Worm (Caenorhabditis elegans) whole organism, late embryonic: ENCODE results near the gene K08D10.10.

ENCODE experiments used
- C08G9.2 ChIP-seq: sonication (generic microtip); optimal IDR thresholded peaks from 2 replicates; lab custom pipeline; 2016; ENCODE audit warnings: mild to moderate bottlenecking, missing genetic modification characterization, moderate library complexity, missing compliant biosample characterization
- F13H6.1 ChIP-seq: sonication (generic microtip); optimal IDR thresholded peaks from 2 replicates; lab custom pipeline; 2016; ENCODE audit warnings: missing genetic modification characterization, missing compliant biosample characterization
- K02D7.2 ChIP-seq: sonication (generic microtip); optimal IDR thresholded peaks from 2 replicates; lab custom pipeline; 2017; ENCODE audit warnings: mild to moderate bottlenecking, missing genetic modification characterization, missing compliant biosample characterization
- K09A11.1 ChIP-seq: sonication (generic microtip); optimal IDR thresholded peaks from 2 replicates; lab custom pipeline; 2017; ENCODE audit warnings: antibody characterized with exemption, mild to moderate bottlenecking, missing genetic modification characterization, missing compliant biosample characterization; ENCODE audit not compliant: insufficient read depth
- T23F11.4 ChIP-seq: fragments of 200-800 bp; sonication (Bioruptor generic); optimal IDR thresholded peaks from 2 replicates; lab custom pipeline; 2018; ENCODE audit warnings: mild to moderate bottlenecking, missing genetic modification characterization, missing compliant biosample characterization
- ahr-1 ChIP-seq: sonication (generic microtip); optimal IDR thresholded peaks from 2 replicates; lab custom pipeline; 2016; ENCODE audit warnings: missing genetic modification characterization, missing compliant biosample characterization
- ama-1 ChIP-seq: fragments of 150-350 bp; optimal IDR thresholded peaks from 2 replicates; lab custom pipeline; 2014
- ceh-14 ChIP-seq: sonication (generic microtip); optimal IDR thresholded peaks from 2 replicates; lab custom pipeline; 2016; ENCODE audit warnings: missing genotype, missing genetic modification characterization, missing compliant biosample characterization
- ceh-2 ChIP-seq: sonication (generic microtip); optimal IDR thresholded peaks from 2 replicates; lab custom pipeline; 2016; ENCODE audit warnings: missing genotype, missing genetic modification characterization, missing compliant biosample characterization
- ceh-22 ChIP-seq: sonication (generic microtip); optimal IDR thresholded peaks from 2 replicates; lab custom pipeline; 2017; ENCODE audit warnings: missing biosample characterization, missing genetic modification characterization
- ceh-45 ChIP-seq: fragments of 200-800 bp; sonication (Bioruptor generic); IDR thresholded peaks from 2 replicates; pipeline ENCODE4 v1.3.6; 2022; ENCODE audit warnings: missing genetic modification reagents, missing genetic modification characterization, missing compliant biosample characterization
- ceh-48 ChIP-seq: sonication (generic microtip); optimal IDR thresholded peaks from 2 replicates; lab custom pipeline; 2016; ENCODE audit warnings: missing genetic modification characterization, inconsistent platforms, missing compliant biosample characterization
- ceh-6 ChIP-seq: fragments of 200-800 bp; sonication (Bioruptor generic); optimal IDR thresholded peaks from 2 replicates; lab custom pipeline; 2018; ENCODE audit warnings: mild to moderate bottlenecking, missing genetic modification characterization, missing compliant biosample characterization
- ceh-9 ChIP-seq: sonication (generic microtip); optimal IDR thresholded peaks from 2 replicates; lab custom pipeline; 2016; ENCODE audit warnings: mild to moderate bottlenecking, missing genetic modification characterization, inconsistent platforms, missing compliant biosample characterization
- dmd-4 ChIP-seq: sonication (generic microtip); optimal IDR thresholded peaks from 2 replicates; lab custom pipeline; 2016; ENCODE audit warnings: borderline replicate concordance, missing genetic modification characterization, missing compliant biosample characterization
- dve-1 ChIP-seq: sonication (generic microtip); optimal IDR thresholded peaks from 2 replicates; lab custom pipeline; 2017; ENCODE audit warnings: antibody characterized with exemption, mild to moderate bottlenecking, missing genetic modification characterization, missing compliant biosample characterization
- elt-2 ChIP-seq: sonication (generic microtip); optimal IDR thresholded peaks from 2 replicates; lab custom pipeline; 2016; ENCODE audit warnings: missing genetic modification reagents, missing genetic modification characterization, missing compliant biosample characterization
- elt-4 ChIP-seq: sonication (generic microtip); optimal IDR thresholded peaks from 2 replicates; lab custom pipeline; 2016; ENCODE audit warnings: missing genetic modification characterization, missing compliant biosample characterization
- hlh-13 ChIP-seq: fragments of 200-800 bp; sonication (Bioruptor generic); optimal IDR thresholded peaks from 2 replicates; lab custom pipeline; 2018; ENCODE audit warnings: mild to moderate bottlenecking, missing genetic modification characterization, missing compliant biosample characterization
- hlh-30 ChIP-seq: sonication (generic microtip); optimal IDR thresholded peaks from 2 replicates; lab custom pipeline; 2017; ENCODE audit warnings: antibody characterized with exemption, missing genetic modification characterization, missing compliant biosample characterization; ENCODE audit not compliant: insufficient read depth
- hlh-6 ChIP-seq: sonication (generic microtip); optimal IDR thresholded peaks from 2 replicates; lab custom pipeline; 2016; ENCODE audit warnings: missing genotype, missing genetic modification characterization, missing compliant biosample characterization
- nfya-1 ChIP-seq: sonication (generic microtip); optimal IDR thresholded peaks from 2 replicates; lab custom pipeline; 2017; ENCODE audit warnings: missing genetic modification characterization, mild to moderate bottlenecking, missing compliant biosample characterization, antibody characterized with exemption, moderate library complexity
- nhr-11 ChIP-seq: fragments of 150-350 bp; optimal IDR thresholded peaks from 2 replicates; lab custom pipeline; 2014; ENCODE audit warnings: missing biosample characterization, missing genetic modification characterization
- pha-2 ChIP-seq: sonication (generic microtip); optimal IDR thresholded peaks from 2 replicates; lab custom pipeline; 2017; ENCODE audit warnings: mild to moderate bottlenecking, missing genetic modification characterization, missing compliant biosample characterization
- pqm-1 ChIP-seq: sonication (generic microtip); optimal IDR thresholded peaks from 2 replicates; lab custom pipeline; 2016; ENCODE audit warnings: missing genetic modification characterization, missing compliant biosample characterization
- ref-2 ChIP-seq: sonication (generic microtip); optimal IDR thresholded peaks from 2 replicates; lab custom pipeline; 2016; ENCODE audit warnings: missing genetic modification characterization, missing compliant biosample characterization
- sdc-2 ChIP-seq: sonication (generic microtip); optimal IDR thresholded peaks from 2 replicates; lab custom pipeline; 2016; ENCODE audit warnings: missing genotype, missing genetic modification characterization, missing compliant biosample characterization
- sox-2 ChIP-seq: fragments of 200-800 bp; sonication (Bioruptor generic); IDR thresholded peaks from 2 replicates; pipeline ENCODE4 v1.3.6; 2022; ENCODE audit warnings: missing genetic modification reagents, missing genetic modification characterization, missing compliant biosample characterization
- syd-9 ChIP-seq: sonication (generic microtip); optimal IDR thresholded peaks from 2 replicates; lab custom pipeline; 2016; ENCODE audit warnings: mild to moderate bottlenecking, missing genetic modification characterization, moderate library complexity, missing compliant biosample characterization
- tbx-2 ChIP-seq: sonication (generic microtip); optimal IDR thresholded peaks from 2 replicates; lab custom pipeline; 2016; ENCODE audit warnings: missing genetic modification characterization, missing compliant biosample characterization
- tbx-7 ChIP-seq: sonication (generic microtip); optimal IDR thresholded peaks from 2 replicates; lab custom pipeline; 2016; ENCODE audit warnings: missing genotype, missing genetic modification characterization, missing compliant biosample characterization
- unc-42 ChIP-seq: sonication (generic microtip); optimal IDR thresholded peaks from 2 replicates; lab custom pipeline; 2016; ENCODE audit warnings: missing genotype, missing genetic modification characterization, missing compliant biosample characterization
- unc-55 ChIP-seq: sonication (generic microtip); optimal IDR thresholded peaks from 2 replicates; lab custom pipeline; 2017; ENCODE audit warnings: missing biosample characterization, missing genetic modification reagents, missing genetic modification characterization
- ztf-16 ChIP-seq: sonication (generic microtip); optimal IDR thresholded peaks from 2 replicates; lab custom pipeline; 2017; ENCODE audit warnings: missing genetic modification characterization, missing compliant biosample characterization

K08D10.10 gene

ce11 chrIV:4147891-4148290, 4.1 kb upstream of the K08D10.10 start:
- TF ChIP-seq pqm-1 (tag; lab: Kevin White, UChicago) (no peak), ceh-22 (tag; lab: Kevin White, UChicago) (no peak), tbx-7 (tag; lab: Kevin White, UChicago) (no peak), ref-2 (tag; lab: Kevin White, UChicago) (no peak), elt-2 (peak; percentile 47), dve-1 (tag; lab: Kevin White, UChicago) (no peak), elt-4 (no peak), pha-2 (tag; lab: Kevin White, UChicago) (no peak), unc-42 (tag; lab: Kevin White, UChicago) (no peak)

DNA sequence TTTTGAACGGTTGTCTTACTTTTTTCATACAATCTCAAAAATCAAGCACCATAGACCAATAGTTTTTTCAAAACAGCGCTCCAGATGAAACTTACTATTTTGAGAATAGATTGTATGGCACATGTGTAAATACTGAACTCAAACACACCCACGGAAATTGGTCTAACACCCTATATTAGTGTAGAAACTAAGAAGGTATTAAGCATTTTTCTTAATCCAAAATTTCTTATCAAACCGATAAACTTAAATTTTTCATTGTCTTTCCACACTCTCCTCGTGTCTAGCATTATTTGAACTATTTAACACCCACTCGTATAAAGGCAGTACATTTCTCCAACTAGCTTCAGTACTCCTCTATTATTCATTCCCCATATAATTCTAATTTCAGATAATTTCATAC, 1.9 kb upstream of the K08D10.10 start:
- no peak for TF ChIP-seq ceh-6 (GFP tag; lab: Kevin White, UChicago)
- TF ChIP-seq nhr-11 (tag; lab: Kevin White, UChicago) = no peak
- no peak for TF ChIP-seq K09A11.1 (tag; lab: Kevin White, UChicago)
- no peak for TF ChIP-seq unc-55
- no peak for TF ChIP-seq syd-9 (tag; lab: Kevin White, UChicago)
- no peak for TF ChIP-seq sdc-2
- TF ChIP-seq sox-2 = no peak

DNA sequence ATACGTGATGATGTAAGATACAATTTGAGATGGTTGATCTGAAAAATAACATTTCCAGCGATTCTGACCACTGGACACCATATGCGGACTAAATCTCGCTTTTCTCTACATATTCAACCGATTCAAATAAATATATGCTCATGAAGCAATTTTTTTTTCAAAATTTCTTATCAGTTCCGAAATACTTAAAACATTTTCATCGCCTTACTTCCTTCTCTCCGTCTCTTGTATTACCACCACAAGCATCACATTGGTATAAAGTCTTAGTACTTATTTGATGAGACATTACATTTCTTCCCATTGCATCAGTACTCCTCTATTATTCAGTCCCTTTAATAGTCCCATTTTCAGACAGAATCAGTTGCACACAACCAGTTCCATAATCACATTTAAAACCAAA, 2.6 kb downstream of the K08D10.10 start, which contains the start of gene K08D10.14:
K08D10.14 (plus strand) TSS at position 301 of the 400 bp plus-strand sequence.
- TF ChIP-seq T23F11.4 (GFP tag; lab: Kevin White, UChicago) (no peak), unc-42 (tag; lab: Kevin White, UChicago) (no peak), hlh-30 (tag; lab: Kevin White, UChicago) (no peak), ceh-45 (GFP tag; lab: Robert Waterston, UW) (no peak), ama-1 (lab: Kevin White, UChicago) (no peak), nfya-1 (tag; lab: Kevin White, UChicago) (no peak), ceh-2 (no peak), tbx-2 (tag; lab: Kevin White, UChicago) (no peak), hlh-6 (tag; lab: Kevin White, UChicago) (no peak), dmd-4 (no peak), ref-2 (tag; lab: Kevin White, UChicago) (no peak), C08G9.2 (tag; lab: Kevin White, UChicago) (no peak)

ce11 chrIV:4162121-4162520, 10.1 kb downstream of the K08D10.10 start, which contains the start of gene scrm-5:
scrm-5 (plus strand) TSS chrIV:4162421.
- TF ChIP-seq tbx-2 (tag; lab: Kevin White, UChicago) (no peak), ceh-14 (no peak)

DNA sequence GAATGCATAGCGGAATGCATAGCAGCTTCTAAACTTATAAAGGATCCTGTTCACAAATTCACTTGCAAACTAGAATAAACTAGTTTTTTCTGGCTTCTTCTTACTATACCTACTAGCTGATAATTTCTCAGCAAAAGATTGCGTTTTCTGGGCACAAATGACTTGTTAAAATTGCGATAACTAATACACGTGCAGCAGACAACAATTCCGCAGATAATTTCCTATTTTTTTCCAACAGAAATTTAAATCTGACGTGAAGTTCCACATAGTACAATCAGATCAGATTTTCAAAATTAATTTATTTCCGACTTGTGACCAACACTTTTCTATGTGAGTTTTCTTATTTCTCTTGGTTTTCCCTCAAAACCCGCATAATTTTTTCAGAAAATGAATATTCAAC, 12.4 kb downstream of the K08D10.10 start, which contains the start of gene scrm-8:
scrm-8 (plus strand) TSS at position 301 of the 400 bp plus-strand sequence.
- TF ChIP-seq ceh-9 (tag; lab: Kevin White, UChicago) (no peak), K02D7.2 (no peak), F13H6.1 (tag; lab: Kevin White, UChicago) (no peak), ceh-48 (tag; lab: Kevin White, UChicago) (no peak), ceh-6 (GFP tag; lab: Kevin White, UChicago) (no peak), T23F11.4 (GFP tag; lab: Kevin White, UChicago) (no peak), ztf-16 (tag; lab: Kevin White, UChicago) (no peak), hlh-13 (GFP tag; lab: Kevin White, UChicago) (no peak), ceh-22 (tag; lab: Kevin White, UChicago) (no peak), ahr-1 (tag; lab: Kevin White, UChicago) (no peak), pha-2 (tag; lab: Kevin White, UChicago) (no peak)
